Worm (Caenorhabditis elegans) whole organism, late embryonic: ENCODE measurements around the gene eat-4.

Source experiments
- C08G9.2 ChIP-seq: sonication (generic microtip); optimal IDR thresholded peaks from 2 replicates; lab custom pipeline; 2016; ENCODE audit warnings: mild to moderate bottlenecking, missing genetic modification characterization, moderate library complexity, missing compliant biosample characterization
- F13H6.1 ChIP-seq: sonication (generic microtip); optimal IDR thresholded peaks from 2 replicates; lab custom pipeline; 2016; ENCODE audit warnings: missing genetic modification characterization, missing compliant biosample characterization
- ama-1 ChIP-seq: fragments of 150-350 bp; optimal IDR thresholded peaks from 2 replicates; lab custom pipeline; 2014
- ceh-14 ChIP-seq: sonication (generic microtip); optimal IDR thresholded peaks from 2 replicates; lab custom pipeline; 2016; ENCODE audit warnings: missing genotype, missing genetic modification characterization, missing compliant biosample characterization
- ceh-24 ChIP-seq: sonication (generic microtip); optimal IDR thresholded peaks from 2 replicates; lab custom pipeline; 2016; ENCODE audit warnings: mild to moderate bottlenecking, missing genetic modification characterization, missing compliant biosample characterization
- ceh-6 ChIP-seq: fragments of 200-800 bp; sonication (Bioruptor generic); optimal IDR thresholded peaks from 2 replicates; lab custom pipeline; 2018; ENCODE audit warnings: mild to moderate bottlenecking, missing genetic modification characterization, missing compliant biosample characterization
- fkh-10 ChIP-seq: fragments of 150-350 bp; optimal IDR thresholded peaks from 2 replicates; lab custom pipeline; 2014; ENCODE audit warnings: missing biosample characterization, missing genetic modification reagents, missing genetic modification characterization
- fkh-6 ChIP-seq: sonication (generic microtip); optimal IDR thresholded peaks from 2 replicates; lab custom pipeline; 2016; ENCODE audit warnings: missing genetic modification characterization, missing compliant biosample characterization
- hlh-13 ChIP-seq: fragments of 200-800 bp; sonication (Bioruptor generic); optimal IDR thresholded peaks from 2 replicates; lab custom pipeline; 2018; ENCODE audit warnings: mild to moderate bottlenecking, missing genetic modification characterization, missing compliant biosample characterization
- lin-11 ChIP-seq: fragments of 200-800 bp; sonication (Bioruptor generic); optimal IDR thresholded peaks from 2 replicates; lab custom pipeline; 2018; ENCODE audit warnings: mild to moderate bottlenecking, missing genetic modification characterization, missing compliant biosample characterization
- pha-4 ChIP-seq: fragments of 150-350 bp; optimal IDR thresholded peaks from 2 replicates; lab custom pipeline; 2018; ENCODE audit warnings: missing biosample characterization, missing genetic modification reagents, missing genetic modification characterization
- rnt-1 ChIP-seq: sonication (generic microtip); optimal IDR thresholded peaks from 2 replicates; lab custom pipeline; 2016; ENCODE audit warnings: missing genetic modification characterization, missing compliant biosample characterization
- sox-4 ChIP-seq: sonication (generic microtip); optimal IDR thresholded peaks from 2 replicates; lab custom pipeline; 2017; ENCODE audit warnings: mild to moderate bottlenecking, missing genetic modification characterization, inconsistent platforms, missing compliant biosample characterization
- tbx-2 ChIP-seq: sonication (generic microtip); optimal IDR thresholded peaks from 2 replicates; lab custom pipeline; 2016; ENCODE audit warnings: missing genetic modification characterization, missing compliant biosample characterization

ce11 chrIII:9089325-9089823 lies 47.3 kb upstream of the eat-4 start, which contains the start of the genes mccc-2 and mrpl-44:
- TF ChIP-seq tbx-2 (no peak), ama-1 (lab: Kevin White, UChicago) (no peak), rnt-1 (tag; lab: Kevin White, UChicago) (no peak), hlh-13 (GFP tag; lab: Kevin White, UChicago) (no peak), pha-4 (no peak), ceh-24 (tag; lab: Kevin White, UChicago) (no peak), fkh-6 (tag; lab: Kevin White, UChicago) (no peak), F13H6.1 (no peak), ceh-6 (GFP tag; lab: Kevin White, UChicago) (no peak), fkh-10 (GFP tag; lab: Kevin White, UChicago) (no peak), ceh-14 (tag; lab: Kevin White, UChicago) (no peak), sox-4 (tag; lab: Kevin White, UChicago) (no peak), C08G9.2 (no peak), lin-11 (tag; lab: Kevin White, UChicago) (no peak)
